Worm (Caenorhabditis elegans) whole organism, L2 larva: ENCODE data around the gene nlp-17.

Experiments used
- C34F6.9 ChIP-seq: fragments of 150-350 bp; optimal IDR thresholded peaks from 2 replicates; lab custom pipeline; 2014; ENCODE audit warnings: missing biosample characterization, missing genetic modification characterization
- F13H6.1 ChIP-seq: sonication (generic microtip); optimal IDR thresholded peaks from 2 replicates; lab custom pipeline; 2016; ENCODE audit warnings: missing genetic modification characterization, missing compliant biosample characterization
- R02D3.7 ChIP-seq: fragments of 150-350 bp; optimal IDR thresholded peaks from 2 replicates; lab custom pipeline; 2014; ENCODE audit warnings: missing biosample characterization, missing genetic modification characterization
- Y55F3AM.14 ChIP-seq: fragments of 200-800 bp; sonication (Bioruptor generic); optimal IDR thresholded peaks from 2 replicates; lab custom pipeline; 2018; ENCODE audit warnings: mild to moderate bottlenecking, missing genetic modification characterization, missing compliant biosample characterization
- ZK546.5 ChIP-seq: sonication (generic microtip); optimal IDR thresholded peaks from 2 replicates; lab custom pipeline; 2017; ENCODE audit warnings: missing biosample characterization, missing genetic modification characterization
- alr-1 ChIP-seq: fragments of 150-350 bp; optimal IDR thresholded peaks from 2 replicates; lab custom pipeline; 2014; ENCODE audit warnings: missing biosample characterization, missing genetic modification characterization
- ama-1 ChIP-seq: fragments of 150-350 bp; optimal IDR thresholded peaks from 2 replicates; lab custom pipeline; 2018; ENCODE audit warnings: inconsistent platforms
- blmp-1 ChIP-seq: sonication (generic microtip); optimal IDR thresholded peaks from 2 replicates; lab custom pipeline; 2017; ENCODE audit warnings: missing genetic modification characterization, mild to moderate bottlenecking, missing compliant biosample characterization, antibody characterized with exemption, moderate library complexity; ENCODE audit not compliant: insufficient read depth
- ceh-16 ChIP-seq: fragments of 150-350 bp; optimal IDR thresholded peaks from 2 replicates; lab custom pipeline; 2014; ENCODE audit warnings: missing biosample characterization, missing genetic modification characterization
- ceh-82 ChIP-seq: fragments of 150-350 bp; optimal IDR thresholded peaks from 2 replicates; lab custom pipeline; 2014; ENCODE audit warnings: missing biosample characterization, missing genetic modification characterization
- crh-2 ChIP-seq: sonication (generic microtip); optimal IDR thresholded peaks from 2 replicates; lab custom pipeline; 2017; ENCODE audit warnings: missing biosample characterization, missing genetic modification characterization
- dmd-4 ChIP-seq: sonication (generic microtip); optimal IDR thresholded peaks from 2 replicates; lab custom pipeline; 2017; ENCODE audit warnings: missing biosample characterization, missing genetic modification characterization
- egl-27 ChIP-seq: sonication (generic microtip); optimal IDR thresholded peaks from 3 replicates; lab custom pipeline; 2017; ENCODE audit warnings: missing biosample characterization, missing genetic modification reagents, missing genetic modification characterization
- elt-1 ChIP-seq: fragments of 150-350 bp; optimal IDR thresholded peaks from 2 replicates; lab custom pipeline; 2014; ENCODE audit warnings: missing biosample characterization, missing genetic modification characterization
- elt-3 ChIP-seq: sonication (generic microtip); optimal IDR thresholded peaks from 2 replicates; lab custom pipeline; 2017; ENCODE audit warnings: missing biosample characterization, missing genetic modification characterization
- fos-1 ChIP-seq: fragments of 150-350 bp; optimal IDR thresholded peaks from 2 replicates; lab custom pipeline; 2014; ENCODE audit warnings: missing biosample characterization, missing genetic modification characterization
- lin-11 ChIP-seq: fragments of 150-350 bp; sonication (generic microtip); optimal IDR thresholded peaks from 2 replicates; lab custom pipeline; 2014; ENCODE audit warnings: missing biosample characterization, missing genetic modification characterization, inconsistent platforms, mixed read lengths
- lin-13 ChIP-seq: fragments of 150-350 bp; optimal IDR thresholded peaks from 2 replicates; lab custom pipeline; 2014; ENCODE audit warnings: missing biosample characterization, missing genetic modification reagents, missing genetic modification characterization
- lin-39 ChIP-seq: fragments of 150-350 bp; optimal IDR thresholded peaks from 2 replicates; lab custom pipeline; 2014; ENCODE audit warnings: missing biosample characterization, missing genetic modification reagents, missing genetic modification characterization
- lsy-2 ChIP-seq, 2 experiments: fragments of 150-350 bp in 1 of 2; sonication (generic microtip) in 1 of 2; optimal IDR thresholded peaks; 2 replicates each; lab custom pipeline; 2014 to 2017; ENCODE audit warnings: missing biosample characterization in 2 of 2, missing genetic modification characterization in 2 of 2
- nhr-10 ChIP-seq: sonication (generic microtip); optimal IDR thresholded peaks from 2 replicates; lab custom pipeline; 2017; ENCODE audit warnings: missing biosample characterization, missing genetic modification characterization
- nhr-12 ChIP-seq: fragments of 150-350 bp; optimal IDR thresholded peaks from 2 replicates; lab custom pipeline; 2014; ENCODE audit warnings: missing biosample characterization, missing genetic modification characterization
- nhr-129 ChIP-seq: fragments of 150-350 bp; optimal IDR thresholded peaks from 2 replicates; lab custom pipeline; 2014; ENCODE audit warnings: missing biosample characterization, missing genetic modification characterization
- nhr-21 ChIP-seq: fragments of 150-350 bp; optimal IDR thresholded peaks from 2 replicates; lab custom pipeline; 2014; ENCODE audit warnings: missing biosample characterization, missing genetic modification characterization
- nhr-237 ChIP-seq: fragments of 150-350 bp; optimal IDR thresholded peaks from 2 replicates; lab custom pipeline; 2014; ENCODE audit warnings: missing biosample characterization, missing genetic modification characterization
- nhr-77 ChIP-seq: fragments of 150-350 bp; optimal IDR thresholded peaks from 2 replicates; lab custom pipeline; 2014; ENCODE audit warnings: missing biosample characterization, missing genetic modification characterization
- peb-1 ChIP-seq: fragments of 150-350 bp; optimal IDR thresholded peaks from 2 replicates; lab custom pipeline; 2014; ENCODE audit warnings: missing biosample characterization, missing genetic modification characterization
- skn-1 ChIP-seq: sonication (generic microtip); optimal IDR thresholded peaks from 2 replicates; lab custom pipeline; 2017; ENCODE audit warnings: missing biosample characterization, missing genetic modification characterization
- sma-9 ChIP-seq, 2 experiments: fragments of 150-350 bp in 1 of 2; sonication (generic microtip) in 1 of 2; optimal IDR thresholded peaks; 2 replicates each; lab custom pipeline; 2014 to 2016; ENCODE audit warnings: missing genetic modification characterization in 2 of 2, mild to moderate bottlenecking in 1 of 2, missing biosample characterization in 1 of 2, missing compliant biosample characterization in 1 of 2, missing genetic modification reagents in 1 of 2, moderate library complexity in 1 of 2
- snpc-4 ChIP-seq: fragments of 150-350 bp; optimal IDR thresholded peaks from 2 replicates; lab custom pipeline; 2014; ENCODE audit warnings: missing biosample characterization, missing genetic modification characterization
- unc-39 ChIP-seq: fragments of 150-350 bp; optimal IDR thresholded peaks from 2 replicates; lab custom pipeline; 2014; ENCODE audit warnings: missing biosample characterization, missing genetic modification characterization
- unc-55 ChIP-seq: fragments of 150-350 bp; sonication (generic microtip); optimal IDR thresholded peaks from 3 replicates; lab custom pipeline; 2014; ENCODE audit warnings: missing biosample characterization, missing genetic modification reagents, missing genetic modification characterization
- unc-62 ChIP-seq: fragments of 150-350 bp; optimal IDR thresholded peaks from 2 replicates; lab custom pipeline; 2014; ENCODE audit warnings: missing biosample characterization, missing genetic modification reagents, missing genetic modification characterization
- zag-1 ChIP-seq: fragments of 150-350 bp; optimal IDR thresholded peaks from 2 replicates; lab custom pipeline; 2014; ENCODE audit warnings: missing biosample characterization, missing genetic modification characterization

The nlp-17 gene

ce11 chrIV:13521785-13522184 lies 16.2 kb upstream of the nlp-17 start, which contains the start of gene dcap-2:
Gene dcap-2 (minus strand): TSS chrIV:13521870.
- TF ChIP-seq crh-2 (peak; percentile 4), nhr-77 (no peak), unc-55 (peak; percentile 60), elt-1 (tag; lab: Kevin White, UChicago) (no peak), nhr-129 (tag; lab: Kevin White, UChicago) (peak; percentile 2), alr-1 (tag; lab: Kevin White, UChicago) (no peak), elt-3 (tag; lab: Kevin White, UChicago) (no peak), nhr-12 (tag; lab: Kevin White, UChicago) (no peak), nhr-237 (tag; lab: Kevin White, UChicago) (no peak), nhr-21 (no peak), lsy-2 (tag; optimal IDR thresholded peaks at IDR 0.05; lab: Kevin White, UChicago) (peak in 1 of 2 experiments; percentile 56), sma-9 (GFP tag; optimal IDR thresholded peaks at IDR 0.05; lab: Kevin White, UChicago) (no peak), sma-9 (tag; optimal IDR thresholded peaks at IDR 0.05; lab: Kevin White, UChicago) (no peak), lin-11 (tag; lab: Kevin White, UChicago) (no peak), C34F6.9 (tag; lab: Kevin White, UChicago) (peak; percentile 57), Y55F3AM.14 (GFP tag; lab: Kevin White, UChicago) (no peak)
- TF ChIP-seq, all 48 proteins: peak for 5

- TF ChIP-seq nhr-129 (tag; lab: Kevin White, UChicago) (peak; percentile 14), nhr-77 (no peak)
Measured at ce11 chrIV:13513010-13513409, 7.4 kb upstream of the nlp-17 start.

- no peak for TF ChIP-seq unc-55
- no peak for TF ChIP-seq F13H6.1
- no peak for TF ChIP-seq ceh-16 (tag; lab: Kevin White, UChicago)
- no peak for TF ChIP-seq lin-13 (GFP tag; lab: Kevin White, UChicago)
- TF ChIP-seq unc-39 (tag; lab: Kevin White, UChicago), result no peak
- no peak for TF ChIP-seq ZK546.5
- no peak for TF ChIP-seq alr-1 (tag; lab: Kevin White, UChicago)
- no peak for TF ChIP-seq lin-39 (tag; lab: Kevin White, UChicago)
- TF ChIP-seq nhr-12 (tag; lab: Kevin White, UChicago), result no peak
- TF ChIP-seq blmp-1 (tag; lab: Kevin White, UChicago), result no peak
- no peak for TF ChIP-seq egl-27 (tag; lab: Kevin White, UChicago)
- TF ChIP-seq nhr-129 (tag; lab: Kevin White, UChicago), result no peak
- no peak for TF ChIP-seq nhr-237 (tag; lab: Kevin White, UChicago)
- no peak for TF ChIP-seq skn-1 (tag; lab: Kevin White, UChicago)
Measured at ce11 chrIV:13512112-13512569, 6.6 kb upstream of the nlp-17 start, which contains the start of gene puf-3. Gene puf-3 (minus strand): TSS chrIV:13512162.

- no peak for TF ChIP-seq peb-1 (tag; lab: Kevin White, UChicago)
- no peak for TF ChIP-seq zag-1
- TF ChIP-seq skn-1 (tag; lab: Kevin White, UChicago), result no peak
- no peak for TF ChIP-seq C34F6.9 (tag; lab: Kevin White, UChicago)
- TF ChIP-seq alr-1 (tag; lab: Kevin White, UChicago), result no peak
- TF ChIP-seq fos-1 (tag; lab: Kevin White, UChicago), result no peak
- TF ChIP-seq R02D3.7 (tag; lab: Kevin White, UChicago), result no peak
- TF ChIP-seq dmd-4, result no peak
- no peak for TF ChIP-seq nhr-10 (tag; lab: Kevin White, UChicago)
- TF ChIP-seq egl-27 (tag; lab: Kevin White, UChicago), result no peak
- TF ChIP-seq snpc-4 (tag; lab: Kevin White, UChicago), result no peak
- TF ChIP-seq unc-62 (GFP tag; lab: Kevin White, UChicago), result no peak
- TF ChIP-seq ama-1, result no peak
- TF ChIP-seq ZK546.5, result no peak
- no peak for TF ChIP-seq ceh-82 (tag; lab: Kevin White, UChicago)
- no peak for TF ChIP-seq blmp-1 (tag; lab: Kevin White, UChicago)
- no peak for TF ChIP-seq Y55F3AM.14 (GFP tag; lab: Kevin White, UChicago)
Measured at ce11 chrIV:13510049-13510448, 4.5 kb upstream of the nlp-17 start.

ce11 chrIV:13508924-13509323 lies 3.4 kb upstream of the nlp-17 start, which contains the start of gene afmd-2:
Gene afmd-2 (plus strand): TSS chrIV:13509224.
- TF ChIP-seq fos-1 (tag; lab: Kevin White, UChicago) (peak; percentile 29), skn-1 (tag; lab: Kevin White, UChicago) (no peak)
